Worm (Caenorhabditis elegans) whole organism, L1 larva: ENCODE data around the gene T19D12.2.

Source experiments
- blmp-1 ChIP-seq: fragments of 150-350 bp; optimal IDR thresholded peaks from 2 replicates; lab custom pipeline; 2014; ENCODE audit warnings: missing biosample characterization, missing genetic modification characterization
- ceh-8 ChIP-seq: fragments of 200-800 bp; sonication (Bioruptor generic); optimal IDR thresholded peaks from 2 replicates; lab custom pipeline; 2018; ENCODE audit warnings: mild to moderate bottlenecking, missing genetic modification characterization, moderate library complexity, missing compliant biosample characterization
- ceh-82 ChIP-seq, 3 experiments: fragments of 150-350 bp in 1 of 3; sonication (generic microtip) in 2 of 3; optimal IDR thresholded peaks; 2 replicates each; lab custom pipeline; 2014 to 2017; ENCODE audit warnings: missing biosample characterization in 3 of 3, missing genetic modification characterization in 3 of 3
- dsc-1 ChIP-seq: sonication (generic microtip); optimal IDR thresholded peaks from 2 replicates; lab custom pipeline; 2016; ENCODE audit warnings: mild to moderate bottlenecking, missing genetic modification characterization, missing compliant biosample characterization
- efl-1 ChIP-seq, 4 experiments: fragments of 150-350 bp; optimal IDR thresholded peaks in 3 of 4; peaks in 1 of 4; 1 replicate in 1 of 4; 2 replicates in 3 of 4; lab custom pipeline; 2014; ENCODE audit warnings: missing biosample characterization in 2 of 4, missing genetic modification characterization in 2 of 4, missing genetic modification reagents in 2 of 4
- egl-13 ChIP-seq: sonication (generic microtip); optimal IDR thresholded peaks from 2 replicates; lab custom pipeline; 2016; ENCODE audit warnings: missing genotype, missing genetic modification reagents, missing genetic modification characterization, missing compliant biosample characterization
- elt-2 ChIP-seq: sonication (generic microtip); optimal IDR thresholded peaks from 2 replicates; lab custom pipeline; 2016; ENCODE audit warnings: missing genetic modification characterization, mild to moderate bottlenecking, inconsistent platforms, missing compliant biosample characterization, missing genetic modification reagents
- elt-3 ChIP-seq, 6 experiments: fragments of 150-350 bp in 1 of 6; sonication (generic microtip); optimal IDR thresholded peaks; 2 replicates each; lab custom pipeline; 2017 to 2018; ENCODE audit warnings: missing biosample characterization in 6 of 6, missing genetic modification characterization in 6 of 6, inconsistent platforms in 1 of 6
- grh-1 ChIP-seq: fragments of 200-800 bp; sonication (Bioruptor generic); IDR thresholded peaks from 2 replicates; pipeline ENCODE4 v1.3.6; 2022; ENCODE audit warnings: missing genetic modification reagents, missing genetic modification characterization, missing compliant biosample characterization
- hpl-2 ChIP-seq: fragments of 150-350 bp; optimal IDR thresholded peaks from 2 replicates; lab custom pipeline; 2014; ENCODE audit warnings: missing biosample characterization, missing genetic modification reagents, missing genetic modification characterization
- irx-1 ChIP-seq: sonication (generic microtip); optimal IDR thresholded peaks from 2 replicates; lab custom pipeline; 2016; ENCODE audit warnings: missing genetic modification characterization, missing compliant biosample characterization
- lin-14 ChIP-seq: fragments of 200-800 bp; sonication (Bioruptor generic); optimal IDR thresholded peaks from 2 replicates; lab custom pipeline; 2018; ENCODE audit warnings: mild to moderate bottlenecking, missing genetic modification characterization, moderate library complexity, missing compliant biosample characterization
- lin-15B ChIP-seq: fragments of 150-350 bp; sonication (generic microtip); optimal IDR thresholded peaks from 3 replicates; lab custom pipeline; 2014; ENCODE audit warnings: missing biosample characterization, missing genetic modification characterization
- lin-35 ChIP-seq, 2 experiments: fragments of 150-350 bp; optimal IDR thresholded peaks; 2 replicates each; lab custom pipeline; 2014; ENCODE audit warnings: missing biosample characterization in 2 of 2, missing genetic modification characterization in 2 of 2, missing genetic modification reagents in 2 of 2
- lsy-2 ChIP-seq, 2 experiments: fragments of 150-350 bp; optimal IDR thresholded peaks; 2 replicates each; lab custom pipeline; 2014; ENCODE audit warnings: missing biosample characterization in 2 of 2, missing genetic modification characterization in 2 of 2
- mef-2 ChIP-seq: fragments of 150-350 bp; optimal IDR thresholded peaks from 2 replicates; lab custom pipeline; 2014; ENCODE audit warnings: missing biosample characterization, missing genetic modification characterization
- nhr-12 ChIP-seq: sonication (generic microtip); optimal IDR thresholded peaks from 2 replicates; lab custom pipeline; 2017; ENCODE audit warnings: missing biosample characterization, missing genetic modification characterization
- nhr-19 ChIP-seq: fragments of 200-800 bp; sonication (Bioruptor generic); conservative IDR thresholded peaks from 2 replicates; pipeline ENCODE4 v1.3.6; 2022; ENCODE audit warnings: missing genetic modification characterization, missing compliant biosample characterization
- nhr-47 ChIP-seq: sonication (generic microtip); optimal IDR thresholded peaks from 2 replicates; lab custom pipeline; 2016; ENCODE audit warnings: mild to moderate bottlenecking, missing genetic modification characterization, moderate library complexity, missing compliant biosample characterization
- nhr-71 ChIP-seq: sonication (generic microtip); optimal IDR thresholded peaks from 2 replicates; lab custom pipeline; 2016; ENCODE audit warnings: mild to moderate bottlenecking, missing genetic modification characterization, moderate library complexity, missing compliant biosample characterization
- nhr-84 ChIP-seq: sonication (generic microtip); optimal IDR thresholded peaks from 2 replicates; lab custom pipeline; 2017; ENCODE audit warnings: missing biosample characterization, missing genetic modification characterization
- nhr-85 ChIP-seq: sonication (generic microtip); peaks from one replicate; lab custom pipeline; 2016; ENCODE audit warnings: missing genetic modification characterization, inconsistent platforms, missing compliant biosample characterization
- pag-3 ChIP-seq: sonication (generic microtip); optimal IDR thresholded peaks from 2 replicates; lab custom pipeline; 2017; ENCODE audit warnings: missing genetic modification characterization, mild to moderate bottlenecking, missing compliant biosample characterization, antibody characterized with exemption, borderline replicate concordance; ENCODE audit not compliant: insufficient read depth
- rnt-1 ChIP-seq: sonication (generic microtip); optimal IDR thresholded peaks from 2 replicates; lab custom pipeline; 2016; ENCODE audit warnings: mild to moderate bottlenecking, missing genetic modification characterization, moderate library complexity, missing compliant biosample characterization
- sptf-1 ChIP-seq: fragments of 150-350 bp; optimal IDR thresholded peaks from 2 replicates; lab custom pipeline; 2014; ENCODE audit warnings: missing biosample characterization, missing genetic modification characterization
- swsn-7 ChIP-seq: sonication (generic microtip); optimal IDR thresholded peaks from 2 replicates; lab custom pipeline; 2016; ENCODE audit warnings: missing genetic modification characterization, missing compliant biosample characterization
- tlp-1 ChIP-seq: fragments of 150-350 bp; optimal IDR thresholded peaks from 2 replicates; lab custom pipeline; 2014; ENCODE audit warnings: missing biosample characterization, missing genetic modification characterization
- unc-30 ChIP-seq: sonication (generic microtip); optimal IDR thresholded peaks from 2 replicates; lab custom pipeline; 2017; ENCODE audit warnings: missing biosample characterization, missing genetic modification characterization
- xbp-1 ChIP-seq: sonication (generic microtip); optimal IDR thresholded peaks from 2 replicates; lab custom pipeline; 2016; ENCODE audit warnings: missing genetic modification characterization, missing compliant biosample characterization
- zag-1 ChIP-seq: fragments of 150-350 bp; optimal IDR thresholded peaks from 2 replicates; lab custom pipeline; 2014; ENCODE audit warnings: missing biosample characterization, missing genetic modification characterization
- zip-4 ChIP-seq: fragments of 200-800 bp; sonication (Bioruptor generic); optimal IDR thresholded peaks from 2 replicates; lab custom pipeline; 2018; ENCODE audit warnings: mild to moderate bottlenecking, missing genetic modification characterization, moderate library complexity, missing compliant biosample characterization

Gene T19D12.2

ce11 chrII:6661211-6661610 lies at the start of gene T19D12.2:
Gene T19D12.2 (plus strand): TSS chrII:6661335.
- TF ChIP-seq elt-2 (tag; lab: Kevin White, UChicago) (peak; percentile 39), tlp-1 (tag; lab: Kevin White, UChicago) (peak; percentile 4), ceh-82 (tag; optimal IDR thresholded peaks at IDR 0.05; lab: Kevin White, UChicago) (no peak)
- TF ChIP-seq, all 84 proteins: peak for 2

- TF ChIP-seq elt-2 (tag; lab: Kevin White, UChicago) (peak; percentile 72), swsn-7 (tag; lab: Kevin White, UChicago) (no peak), lin-35 (GFP tag; optimal IDR thresholded peaks at IDR 0.05; lab: Kevin White, UChicago) (peak in 1 of 2 experiments; percentile 34)
Measured at ce11 chrII:6612544-6612943, 48.6 kb upstream of the T19D12.2 start.

DNA sequence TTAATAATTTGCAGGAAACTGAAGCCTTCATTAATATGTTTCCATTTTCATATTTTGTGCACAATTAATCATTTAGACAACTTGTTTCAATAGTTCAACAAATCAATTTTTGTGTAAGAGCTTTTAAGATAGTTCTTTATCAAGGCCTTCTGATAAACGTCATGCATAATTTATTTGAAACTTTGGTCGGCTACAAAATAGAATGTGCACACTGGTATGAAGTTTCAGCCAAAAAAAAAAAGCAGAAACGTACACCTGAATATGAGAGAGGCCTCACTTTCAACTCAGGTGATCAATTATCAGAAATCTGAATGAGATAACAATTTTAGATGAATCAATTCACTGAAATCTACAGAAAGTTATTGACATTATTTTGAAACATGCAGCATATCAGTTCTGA lies 46.6 kb upstream of the T19D12.2 start:
- TF ChIP-seq lin-15B (tag; lab: Kevin White, UChicago) (no peak), elt-2 (tag; lab: Kevin White, UChicago) (peak; percentile 63), rnt-1 (tag; lab: Kevin White, UChicago) (no peak)

DNA sequence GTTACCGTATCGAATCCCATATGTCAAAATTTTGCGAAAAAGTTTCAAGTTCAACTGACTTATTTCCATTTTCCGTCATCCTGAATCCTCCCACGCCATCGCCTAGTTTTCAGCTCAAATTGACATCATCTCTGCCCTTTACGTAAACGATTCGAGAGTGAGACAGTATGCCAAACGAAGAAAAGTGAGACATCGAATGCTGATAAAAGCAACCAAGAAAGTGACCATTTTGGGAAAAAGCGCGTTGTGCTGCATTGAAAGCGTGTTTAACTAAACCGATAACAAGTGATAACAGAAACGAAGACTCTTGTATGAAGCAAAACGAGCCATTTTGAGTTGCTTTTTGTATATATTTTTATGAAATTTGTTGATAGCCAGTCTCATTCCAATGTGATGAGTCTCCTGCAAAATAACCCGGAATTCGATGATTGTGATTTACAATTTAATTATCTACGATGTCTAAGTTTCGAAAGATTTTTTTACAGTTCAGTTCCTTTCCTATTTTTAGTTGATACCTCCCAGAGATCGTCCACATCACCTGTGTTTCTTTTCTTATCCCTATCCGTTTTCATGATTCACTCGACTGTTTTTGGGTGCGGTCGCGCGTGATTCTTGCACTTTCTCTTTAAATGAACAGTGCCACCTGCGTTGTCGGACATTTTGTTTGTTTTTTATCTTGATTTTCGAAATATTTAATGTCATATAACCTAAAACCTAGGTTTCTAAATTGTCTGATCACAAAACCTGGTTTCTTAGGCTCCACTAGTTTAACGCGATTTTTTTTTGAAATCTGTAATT lies 45.7 kb upstream of the T19D12.2 start:
- TF ChIP-seq elt-3 (tag; optimal IDR thresholded peaks at IDR 0.05; lab: Kevin White, UChicago) (peak in 1 of 6 experiments; percentile 68), nhr-71 (tag; lab: Kevin White, UChicago) (no peak), blmp-1 (peak; percentile 95), elt-2 (tag; lab: Kevin White, UChicago) (peak; percentile 83), nhr-85 (tag; lab: Kevin White, UChicago) (peak; percentile 84), lin-14 (GFP tag; lab: Kevin White, UChicago) (peak; percentile 39), nhr-84 (no peak), sptf-1 (tag; lab: Kevin White, UChicago) (no peak)

DNA sequence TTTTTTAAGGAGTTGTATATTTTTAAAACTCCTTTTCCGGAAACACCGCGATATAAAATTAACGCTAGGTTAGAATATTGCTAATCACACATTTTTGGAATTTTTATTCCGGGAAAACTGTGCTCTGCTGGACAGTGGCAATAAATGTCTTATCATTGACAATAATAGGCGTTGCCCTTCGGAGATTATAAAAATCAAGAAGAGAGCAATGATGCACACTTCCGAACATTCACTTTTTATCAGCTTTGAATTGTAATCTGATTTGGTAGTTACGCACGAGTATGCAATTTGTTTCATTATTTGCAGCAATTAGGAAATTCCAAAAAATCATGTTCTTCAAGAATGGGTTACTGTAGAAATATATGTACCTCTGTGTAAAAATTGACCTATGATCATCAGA lies 45.0 kb upstream of the T19D12.2 start:
- TF ChIP-seq ceh-8 (GFP tag; lab: Kevin White, UChicago) (no peak), elt-2 (tag; lab: Kevin White, UChicago) (peak; percentile 69), efl-1 (optimal IDR thresholded peaks at IDR 0.05; lab: Kevin White, UChicago) (no peak), efl-1 (GFP tag; optimal IDR thresholded peaks at IDR 0.05 in 1 of 2; lab: Kevin White, UChicago) (peak in 1 of 2 experiments; percentile 21)

- TF ChIP-seq zag-1 (tag; lab: Kevin White, UChicago) (no peak), irx-1 (tag; lab: Kevin White, UChicago) (no peak), elt-3 (tag; optimal IDR thresholded peaks at IDR 0.05; lab: Kevin White, UChicago) (peak in 1 of 6 experiments; percentile 17), blmp-1 (peak; percentile 59), dsc-1 (no peak), nhr-84 (no peak), hpl-2 (GFP tag; lab: Kevin White, UChicago) (no peak), mef-2 (tag; lab: Kevin White, UChicago) (no peak), nhr-12 (tag; lab: Kevin White, UChicago) (no peak), nhr-47 (tag; lab: Kevin White, UChicago) (no peak), unc-30 (tag; lab: Kevin White, UChicago) (no peak), pag-3 (tag; lab: Kevin White, UChicago) (peak; percentile 53), zip-4 (GFP tag; lab: Kevin White, UChicago) (no peak), lin-15B (tag; lab: Kevin White, UChicago) (no peak), nhr-19 (GFP tag; lab: Robert Waterston, UW) (no peak), egl-13 (tag; lab: Kevin White, UChicago) (no peak), lsy-2 (tag; optimal IDR thresholded peaks at IDR 0.05; lab: Kevin White, UChicago) (no peak), xbp-1 (no peak), grh-1 (GFP tag; lab: Robert Waterston, UW) (no peak)
Measured at ce11 chrII:6616770-6617169, 44.4 kb upstream of the T19D12.2 start, which contains the start of gene klf-3. Gene klf-3 (plus strand): TSS chrII:6616878.
